Fruit fly (Drosophila melanogaster) whole organism: ENCODE results near the gene Tengl3.

ENCODE experiments used
- CG8478 ChIP-seq: fragments of >200 bp; optimal IDR thresholded peaks from 2 replicates; lab custom pipeline; 2018; ENCODE audit warnings: inconsistent platforms
- pan ChIP-seq: fragments of >200 bp; optimal IDR thresholded peaks from 2 replicates; lab custom pipeline; 2017
- usp ChIP-seq: fragments of >200 bp; optimal IDR thresholded peaks from 2 replicates; lab custom pipeline; 2017; ENCODE audit warnings: missing biosample characterization, missing genetic modification characterization, mixed read lengths

DNA sequence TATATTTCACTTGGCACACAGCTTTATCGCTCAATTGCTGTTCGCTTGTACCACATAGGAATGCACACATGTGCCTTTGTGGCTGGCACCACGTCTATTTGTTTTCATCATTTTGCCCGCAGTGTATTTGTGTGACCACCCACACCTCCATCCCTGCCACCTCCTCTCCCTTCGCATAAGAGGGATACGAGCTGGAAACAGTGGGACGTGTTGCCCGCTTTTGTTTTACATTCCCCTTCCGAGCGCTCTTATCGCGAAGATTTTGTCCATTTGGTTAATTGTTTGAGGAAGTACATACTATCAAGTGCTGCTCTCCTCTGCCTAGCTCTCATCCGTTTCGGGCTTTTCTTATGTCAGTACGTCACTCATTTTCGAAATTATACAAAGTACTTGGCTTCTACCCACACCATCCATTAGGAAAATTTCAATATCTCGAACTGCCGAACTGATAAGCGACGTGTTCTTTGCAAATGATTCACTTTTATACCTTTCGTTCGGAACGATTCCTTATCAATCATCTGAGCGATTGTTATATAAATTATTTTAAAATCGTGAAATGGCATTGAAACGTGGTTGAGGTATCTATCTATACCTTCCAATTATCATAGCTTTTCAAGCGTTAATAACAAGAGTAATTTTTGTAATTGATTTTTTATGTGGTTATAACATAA is 9.7 kb downstream of the Tengl3 start:
- TF ChIP-seq usp (GFP tag; lab: Kevin White, UChicago) (no peak), CG8478 (lab: Kevin White, UChicago) (no peak), pan (lab: Kevin White, UChicago) (no peak)
